Worm (Caenorhabditis elegans): ENCODE data around the gene ZK402.1.
"Not testable (repeated sequence)": the region's sequence is repeated elsewhere in the genome, so short reads cannot be mapped to it uniquely, and the experiment has no call there.

The ZK402.1 gene

DNA sequence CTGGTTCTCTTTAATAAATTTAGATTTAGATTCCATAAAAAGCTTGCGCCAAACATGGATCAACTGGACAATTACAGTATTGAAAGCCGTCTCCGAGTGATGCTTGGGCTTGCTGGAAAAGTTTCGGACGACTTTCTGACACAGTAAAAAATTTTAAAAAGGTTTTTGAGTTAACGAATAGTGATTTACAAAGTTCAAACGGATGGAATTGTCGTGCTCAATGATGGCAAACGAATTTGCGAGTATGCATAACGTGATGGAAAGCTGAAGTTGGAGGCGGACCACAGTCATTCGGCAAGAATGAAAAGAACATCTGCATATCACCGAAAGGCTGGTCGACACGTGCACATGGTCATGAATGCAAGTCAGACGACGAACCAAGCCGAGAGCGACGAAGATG is at the start of gene ZK402.1:
ZK402.1 (plus strand) TSS at position 301 of the 400 bp plus-strand sequence.
- not testable (repeated sequence) for TF ChIP-seq ceh-90, nhr-28, pqm-1 (tag; optimal IDR thresholded peaks at IDR 0.05)

- TF ChIP-seq ceh-90 (tag; optimal IDR thresholded peaks at IDR 0.05) (no peak), mdl-1 (tag; optimal IDR thresholded peaks at IDR 0.05) (no peak), fkh-4 (tag; optimal IDR thresholded peaks at IDR 0.05; ENCODE audit: borderline replicate concordance) (no peak), Y116A8C.19 (tag; optimal IDR thresholded peaks at IDR 0.05; ENCODE audit: borderline replicate concordance) (no peak), mef-2 (tag; optimal IDR thresholded peaks at IDR 0.05) (no peak), blmp-1 (tag; optimal IDR thresholded peaks at IDR 0.05) (no peak), tlp-1 (tag; optimal IDR thresholded peaks at IDR 0.05) (no peak), pax-3 (tag; optimal IDR thresholded peaks at IDR 0.05) (no peak), fos-1 (tag; optimal IDR thresholded peaks at IDR 0.05) (no peak), fkh-10 (GFP tag; optimal IDR thresholded peaks at IDR 0.05) (no peak), skn-1 (tag; optimal IDR thresholded peaks at IDR 0.05) (no peak), unc-30 (tag; optimal IDR thresholded peaks at IDR 0.05) (no peak), lin-14 (GFP tag; optimal IDR thresholded peaks at IDR 0.05) (no peak), snu-23 (GFP tag; optimal IDR thresholded peaks at IDR 0.05) (no peak)
Measured at ce11 chrX:1358295-1358694, 45.8 kb upstream of the ZK402.1 start, which contains the start of gene F56C3.3. Gene F56C3.3, minus strand, starts transcription at chrX:1358395.

DNA sequence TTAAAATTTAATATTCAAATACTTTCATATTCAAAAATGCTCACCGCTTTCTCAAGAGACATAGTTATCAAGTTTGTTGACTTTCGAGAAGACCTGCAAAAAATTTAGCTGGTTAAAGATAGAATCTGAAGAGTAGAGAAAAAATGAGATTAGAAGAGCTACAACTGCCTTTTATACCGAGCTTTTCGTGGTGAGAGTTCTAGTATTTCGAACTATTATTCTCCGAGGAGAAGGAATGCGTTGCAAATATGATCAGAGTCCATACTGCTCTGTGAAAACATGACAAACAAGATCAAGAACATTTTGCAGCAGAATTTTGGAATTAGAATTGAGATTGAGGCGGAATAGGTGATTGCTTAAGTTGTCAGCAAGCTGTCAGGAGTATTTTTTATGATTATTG is 43.4 kb upstream of the ZK402.1 start, which contains the start of gene F56C3.4:
F56C3.4 (minus strand) TSS at position 101 of the 400 bp plus-strand sequence.
- no peak for TF ChIP-seq ztf-11 (tag; optimal IDR thresholded peaks at IDR 0.05)
- no peak for TF ChIP-seq unc-30 (tag; optimal IDR thresholded peaks at IDR 0.05)
- no peak for TF ChIP-seq nhr-47 (tag; optimal IDR thresholded peaks at IDR 0.05)
- no peak for TF ChIP-seq nhr-11 (tag; optimal IDR thresholded peaks at IDR 0.05)
- no peak for TF ChIP-seq fkh-8 (tag; optimal IDR thresholded peaks at IDR 0.05)
- no peak for TF ChIP-seq pax-3 (tag; optimal IDR thresholded peaks at IDR 0.05)

ce11 chrX:1367416-1367815 is 36.7 kb upstream of the ZK402.1 start, which contains the start of gene dgn-2:
Gene dgn-2, minus strand, starts transcription at chrX:1367516.
- TF ChIP-seq lin-15B (tag; optimal IDR thresholded peaks at IDR 0.05), result no peak
- no peak for TF ChIP-seq hlh-17 (GFP tag; optimal IDR thresholded peaks at IDR 0.05; ENCODE audit: borderline replicate concordance)
- no peak for TF ChIP-seq lin-13 (GFP tag; optimal IDR thresholded peaks at IDR 0.05)
- TF ChIP-seq xbp-1 (tag; optimal IDR thresholded peaks at IDR 0.05), result no peak
- no peak for TF ChIP-seq ces-1 (GFP tag; optimal IDR thresholded peaks at IDR 0.05)

ce11 chrX:1370736-1371281 is 33.3 kb upstream of the ZK402.1 start, which contains the start of gene F56C3.7:
Gene F56C3.7, minus strand, starts transcription at chrX:1370786.
- TF ChIP-seq fos-1 (tag; optimal IDR thresholded peaks at IDR 0.05) (no peak), swsn-7 (tag; optimal IDR thresholded peaks at IDR 0.05) (no peak), rnt-1 (tag; optimal IDR thresholded peaks at IDR 0.05) (no peak), fkh-10 (GFP tag; optimal IDR thresholded peaks at IDR 0.05) (no peak), dsc-1 (tag; optimal IDR thresholded peaks at IDR 0.05) (peak; percentile 51), lin-13 (GFP tag; optimal IDR thresholded peaks at IDR 0.05) (no peak), mef-2 (tag; optimal IDR thresholded peaks at IDR 0.05) (no peak), pax-3 (tag; optimal IDR thresholded peaks at IDR 0.05) (no peak)

DNA sequence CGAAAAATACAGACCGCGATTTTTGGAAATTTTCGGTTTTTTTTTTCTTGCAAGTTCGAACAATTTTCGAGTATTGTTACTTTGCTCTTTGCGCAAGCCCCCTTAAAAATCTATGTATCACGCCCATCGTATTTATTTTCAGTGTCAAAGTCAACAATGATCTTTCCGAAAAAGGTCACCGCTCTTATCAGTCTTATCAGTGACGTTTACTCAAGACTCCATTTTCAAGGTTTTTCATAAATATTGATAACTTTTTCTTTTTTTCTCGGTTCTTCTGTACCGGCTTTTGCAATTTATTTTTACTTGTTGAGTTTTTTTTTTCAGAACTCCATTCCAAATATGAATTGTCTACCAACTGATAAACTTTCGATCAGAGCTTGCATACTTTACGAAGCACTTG is 32.4 kb upstream of the ZK402.1 start, which contains the start of gene fbxa-190:
fbxa-190 (plus strand) TSS at position 325 of the 400 bp plus-strand sequence.
- TF ChIP-seq elt-2 (tag; optimal IDR thresholded peaks at IDR 0.05) (peak; percentile 32), elt-3 (tag; optimal IDR thresholded peaks at IDR 0.05) (no peak)

Data from whole organism, L1 larva.